Fruit fly (Drosophila melanogaster) Kc167 (cell line): ENCODE results near the gene Ptth.

Source experiments
- Myc ChIP-seq: fragments of >200 bp; optimal IDR thresholded peaks from 2 replicates; lab custom pipeline; 2017; ENCODE audit warnings: missing external identifiers
- Sin3A ChIP-seq: fragments of >200 bp; optimal IDR thresholded peaks from 2 replicates; lab custom pipeline; 2018; ENCODE audit warnings: missing external identifiers
- insv ChIP-seq: fragments of >200 bp; optimal IDR thresholded peaks from 3 replicates; lab custom pipeline; 2018; ENCODE audit warnings: missing external identifiers

- TF ChIP-seq insv, result no peak
- no peak for TF ChIP-seq Myc (lab: Kevin White, UChicago)
- no peak for TF ChIP-seq Sin3A (lab: Kevin White, UChicago)
Observed at dm6 chr2L:615023-615422, 38.3 kb upstream of the Ptth start.
